Worm (Caenorhabditis elegans) whole organism, late embryonic: ENCODE data around the gene tpi-1.

Experiments
- C08G9.2 ChIP-seq: sonication (generic microtip); optimal IDR thresholded peaks from 2 replicates; lab custom pipeline; 2016; ENCODE audit warnings: mild to moderate bottlenecking, missing genetic modification characterization, moderate library complexity, missing compliant biosample characterization
- K02D7.2 ChIP-seq: sonication (generic microtip); optimal IDR thresholded peaks from 2 replicates; lab custom pipeline; 2017; ENCODE audit warnings: mild to moderate bottlenecking, missing genetic modification characterization, missing compliant biosample characterization
- K09A11.1 ChIP-seq: sonication (generic microtip); optimal IDR thresholded peaks from 2 replicates; lab custom pipeline; 2017; ENCODE audit warnings: antibody characterized with exemption, mild to moderate bottlenecking, missing genetic modification characterization, missing compliant biosample characterization; ENCODE audit not compliant: insufficient read depth
- ahr-1 ChIP-seq: sonication (generic microtip); optimal IDR thresholded peaks from 2 replicates; lab custom pipeline; 2016; ENCODE audit warnings: missing genetic modification characterization, missing compliant biosample characterization
- ama-1 ChIP-seq: fragments of 150-350 bp; optimal IDR thresholded peaks from 2 replicates; lab custom pipeline; 2014
- ceh-18 ChIP-seq: sonication (generic microtip); optimal IDR thresholded peaks from 2 replicates; lab custom pipeline; 2016; ENCODE audit warnings: missing genetic modification characterization, missing compliant biosample characterization
- ceh-19 ChIP-seq: fragments of 200-800 bp; sonication (Bioruptor generic); optimal IDR thresholded peaks from 2 replicates; lab custom pipeline; 2018; ENCODE audit warnings: mild to moderate bottlenecking, missing genetic modification characterization, missing compliant biosample characterization
- ceh-2 ChIP-seq: sonication (generic microtip); optimal IDR thresholded peaks from 2 replicates; lab custom pipeline; 2016; ENCODE audit warnings: missing genotype, missing genetic modification characterization, missing compliant biosample characterization
- ceh-31 ChIP-seq: sonication (generic microtip); optimal IDR thresholded peaks from 2 replicates; lab custom pipeline; 2016; ENCODE audit warnings: missing genetic modification characterization, missing compliant biosample characterization
- ceh-34 ChIP-seq: sonication (generic microtip); optimal IDR thresholded peaks from 2 replicates; lab custom pipeline; 2016; ENCODE audit warnings: mild to moderate bottlenecking, missing genetic modification characterization, missing compliant biosample characterization
- elt-2 ChIP-seq: sonication (generic microtip); optimal IDR thresholded peaks from 2 replicates; lab custom pipeline; 2016; ENCODE audit warnings: missing genetic modification reagents, missing genetic modification characterization, missing compliant biosample characterization
- elt-4 ChIP-seq: sonication (generic microtip); optimal IDR thresholded peaks from 2 replicates; lab custom pipeline; 2016; ENCODE audit warnings: missing genetic modification characterization, missing compliant biosample characterization
- eyg-1 ChIP-seq: sonication (generic microtip); optimal IDR thresholded peaks from 2 replicates; lab custom pipeline; 2016; ENCODE audit warnings: missing genotype, missing genetic modification characterization, missing compliant biosample characterization
- fkh-10 ChIP-seq: fragments of 150-350 bp; optimal IDR thresholded peaks from 2 replicates; lab custom pipeline; 2014; ENCODE audit warnings: missing biosample characterization, missing genetic modification reagents, missing genetic modification characterization
- hlh-13 ChIP-seq: fragments of 200-800 bp; sonication (Bioruptor generic); optimal IDR thresholded peaks from 2 replicates; lab custom pipeline; 2018; ENCODE audit warnings: mild to moderate bottlenecking, missing genetic modification characterization, missing compliant biosample characterization
- hlh-15 ChIP-seq: sonication (generic microtip); optimal IDR thresholded peaks from 2 replicates; lab custom pipeline; 2016; ENCODE audit warnings: missing genetic modification characterization, missing compliant biosample characterization
- hlh-8 ChIP-seq: sonication (generic microtip); optimal IDR thresholded peaks from 2 replicates; lab custom pipeline; 2016; ENCODE audit warnings: missing genotype, missing genetic modification characterization, missing compliant biosample characterization
- madf-2 ChIP-seq: sonication (generic microtip); optimal IDR thresholded peaks from 2 replicates; lab custom pipeline; 2017; ENCODE audit warnings: missing genetic modification characterization, missing compliant biosample characterization
- mec-3 ChIP-seq: sonication (generic microtip); optimal IDR thresholded peaks from 2 replicates; lab custom pipeline; 2016; ENCODE audit warnings: borderline replicate concordance, missing genetic modification characterization, missing compliant biosample characterization
- nfya-1 ChIP-seq: sonication (generic microtip); optimal IDR thresholded peaks from 2 replicates; lab custom pipeline; 2017; ENCODE audit warnings: missing genetic modification characterization, mild to moderate bottlenecking, missing compliant biosample characterization, antibody characterized with exemption, moderate library complexity
- nhr-232 ChIP-seq: sonication (generic microtip); optimal IDR thresholded peaks from 2 replicates; lab custom pipeline; 2016; ENCODE audit warnings: missing genetic modification characterization, missing compliant biosample characterization
- npax-4 ChIP-seq: sonication (generic microtip); optimal IDR thresholded peaks from 2 replicates; lab custom pipeline; 2016; ENCODE audit warnings: missing genetic modification characterization, missing compliant biosample characterization
- odd-2 ChIP-seq: sonication (generic microtip); optimal IDR thresholded peaks from 2 replicates; lab custom pipeline; 2017; ENCODE audit warnings: antibody characterized with exemption, mild to moderate bottlenecking, missing genetic modification characterization, missing compliant biosample characterization
- pag-3 ChIP-seq: sonication (generic microtip); optimal IDR thresholded peaks from 2 replicates; lab custom pipeline; 2016; ENCODE audit warnings: missing compliant biosample characterization, missing genetic modification characterization, borderline replicate concordance
- pax-1 ChIP-seq: fragments of 150-350 bp; optimal IDR thresholded peaks from 2 replicates; lab custom pipeline; 2014; ENCODE audit warnings: missing biosample characterization, missing genetic modification characterization
- ref-2 ChIP-seq: sonication (generic microtip); optimal IDR thresholded peaks from 2 replicates; lab custom pipeline; 2016; ENCODE audit warnings: missing genetic modification characterization, missing compliant biosample characterization
- rnt-1 ChIP-seq: sonication (generic microtip); optimal IDR thresholded peaks from 2 replicates; lab custom pipeline; 2016; ENCODE audit warnings: missing genetic modification characterization, missing compliant biosample characterization
- sdc-2 ChIP-seq: sonication (generic microtip); optimal IDR thresholded peaks from 2 replicates; lab custom pipeline; 2016; ENCODE audit warnings: missing genotype, missing genetic modification characterization, missing compliant biosample characterization
- sox-2 ChIP-seq: fragments of 200-800 bp; sonication (Bioruptor generic); IDR thresholded peaks from 2 replicates; pipeline ENCODE4 v1.3.6; 2022; ENCODE audit warnings: missing genetic modification reagents, missing genetic modification characterization, missing compliant biosample characterization
- syd-9 ChIP-seq: sonication (generic microtip); optimal IDR thresholded peaks from 2 replicates; lab custom pipeline; 2016; ENCODE audit warnings: mild to moderate bottlenecking, missing genetic modification characterization, moderate library complexity, missing compliant biosample characterization
- tbx-2 ChIP-seq: sonication (generic microtip); optimal IDR thresholded peaks from 2 replicates; lab custom pipeline; 2016; ENCODE audit warnings: missing genetic modification characterization, missing compliant biosample characterization
- tbx-7 ChIP-seq: sonication (generic microtip); optimal IDR thresholded peaks from 2 replicates; lab custom pipeline; 2016; ENCODE audit warnings: missing genotype, missing genetic modification characterization, missing compliant biosample characterization
- ttx-3 ChIP-seq: sonication (generic microtip); optimal IDR thresholded peaks from 2 replicates; lab custom pipeline; 2016; ENCODE audit warnings: missing genetic modification reagents, missing genetic modification characterization, missing compliant biosample characterization
- unc-3 ChIP-seq, 2 experiments: fragments of 200-800 bp in 1 of 2; sonication (Bioruptor generic) in 1 of 2; sonication (generic microtip) in 1 of 2; conservative IDR thresholded peaks in 1 of 2; optimal IDR thresholded peaks in 1 of 2; 2 replicates each; pipeline versions ENCODE4 v1.3.6 to Lab custom; 2016 to 2022; ENCODE audit warnings: missing compliant biosample characterization in 2 of 2, missing genetic modification characterization in 2 of 2, missing genetic modification reagents in 1 of 2
- unc-42 ChIP-seq: sonication (generic microtip); optimal IDR thresholded peaks from 2 replicates; lab custom pipeline; 2016; ENCODE audit warnings: missing genotype, missing genetic modification characterization, missing compliant biosample characterization
- unc-55 ChIP-seq: sonication (generic microtip); optimal IDR thresholded peaks from 2 replicates; lab custom pipeline; 2017; ENCODE audit warnings: missing biosample characterization, missing genetic modification reagents, missing genetic modification characterization
- zip-5 ChIP-seq: sonication (generic microtip); optimal IDR thresholded peaks from 2 replicates; lab custom pipeline; 2016; ENCODE audit warnings: missing genetic modification characterization, missing compliant biosample characterization

The tpi-1 gene

DNA sequence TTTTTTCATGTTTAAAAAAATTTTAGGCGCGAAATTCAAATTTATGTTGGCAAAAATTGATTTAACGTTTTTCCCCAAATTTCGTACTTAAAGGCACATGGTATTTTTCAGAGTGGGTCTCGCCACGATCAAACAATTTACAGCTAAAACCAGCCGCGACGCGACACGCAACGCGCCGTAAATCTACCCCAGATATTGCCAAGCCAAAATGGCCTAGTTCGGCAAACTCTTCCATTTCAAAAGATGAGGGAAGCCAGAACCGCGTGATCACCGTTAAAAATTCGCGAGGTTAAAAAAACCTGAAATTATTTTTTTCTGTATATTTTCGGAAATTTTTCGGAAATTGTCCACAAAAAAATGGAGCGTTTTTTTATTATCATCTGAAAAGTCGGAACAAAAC lies 20.9 kb upstream of the tpi-1 start:
- no peak for TF ChIP-seq odd-2 (tag; lab: Kevin White, UChicago)
- no peak for TF ChIP-seq ama-1 (lab: Kevin White, UChicago)
- no peak for TF ChIP-seq tbx-2 (tag; lab: Kevin White, UChicago)
- no peak for TF ChIP-seq sox-2 (GFP tag; lab: Robert Waterston, UW)
- TF ChIP-seq sdc-2 = no peak
- TF ChIP-seq ref-2 (tag; lab: Kevin White, UChicago) = no peak
- no peak for TF ChIP-seq elt-2 (tag; lab: Kevin White, UChicago)
- TF ChIP-seq ceh-2 = no peak
- TF ChIP-seq K02D7.2 (tag; lab: Kevin White, UChicago) = no peak
- TF ChIP-seq mec-3 = no peak
- no peak for TF ChIP-seq zip-5
- no peak for TF ChIP-seq eyg-1

DNA sequence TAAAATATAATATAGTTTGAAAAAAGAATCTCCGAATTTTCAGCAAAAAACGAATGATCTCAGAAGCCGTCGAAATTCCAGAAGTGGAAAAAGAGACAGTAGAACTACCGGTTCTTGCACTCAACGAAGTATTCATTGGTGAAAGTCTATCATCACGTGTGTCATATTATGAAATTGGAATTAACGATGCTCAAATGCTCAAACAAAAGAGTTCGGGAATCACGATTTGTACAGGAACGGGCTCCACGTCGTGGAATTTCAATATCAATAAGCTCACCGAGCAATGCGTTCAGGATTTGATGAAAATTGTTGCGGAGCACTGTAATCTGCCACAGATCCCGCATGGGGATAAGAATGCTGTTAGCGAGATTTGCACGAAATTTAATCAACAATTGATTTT lies 19.4 kb upstream of the tpi-1 start:
- TF ChIP-seq hlh-13 (GFP tag; lab: Kevin White, UChicago) = no peak
- TF ChIP-seq zip-5 = no peak
- no peak for TF ChIP-seq madf-2
- TF ChIP-seq ref-2 (tag; lab: Kevin White, UChicago) = no peak
- no peak for TF ChIP-seq pax-1 (tag; lab: Kevin White, UChicago)
- no peak for TF ChIP-seq K09A11.1
- no peak for TF ChIP-seq elt-2 (tag; lab: Kevin White, UChicago)
- no peak for TF ChIP-seq syd-9 (tag; lab: Kevin White, UChicago)
- TF ChIP-seq sdc-2 = no peak
- no peak for TF ChIP-seq sox-2 (GFP tag; lab: Robert Waterston, UW)
- no peak for TF ChIP-seq pag-3
- no peak for TF ChIP-seq ama-1 (lab: Kevin White, UChicago)
- no peak for TF ChIP-seq tbx-2 (tag; lab: Kevin White, UChicago)

DNA sequence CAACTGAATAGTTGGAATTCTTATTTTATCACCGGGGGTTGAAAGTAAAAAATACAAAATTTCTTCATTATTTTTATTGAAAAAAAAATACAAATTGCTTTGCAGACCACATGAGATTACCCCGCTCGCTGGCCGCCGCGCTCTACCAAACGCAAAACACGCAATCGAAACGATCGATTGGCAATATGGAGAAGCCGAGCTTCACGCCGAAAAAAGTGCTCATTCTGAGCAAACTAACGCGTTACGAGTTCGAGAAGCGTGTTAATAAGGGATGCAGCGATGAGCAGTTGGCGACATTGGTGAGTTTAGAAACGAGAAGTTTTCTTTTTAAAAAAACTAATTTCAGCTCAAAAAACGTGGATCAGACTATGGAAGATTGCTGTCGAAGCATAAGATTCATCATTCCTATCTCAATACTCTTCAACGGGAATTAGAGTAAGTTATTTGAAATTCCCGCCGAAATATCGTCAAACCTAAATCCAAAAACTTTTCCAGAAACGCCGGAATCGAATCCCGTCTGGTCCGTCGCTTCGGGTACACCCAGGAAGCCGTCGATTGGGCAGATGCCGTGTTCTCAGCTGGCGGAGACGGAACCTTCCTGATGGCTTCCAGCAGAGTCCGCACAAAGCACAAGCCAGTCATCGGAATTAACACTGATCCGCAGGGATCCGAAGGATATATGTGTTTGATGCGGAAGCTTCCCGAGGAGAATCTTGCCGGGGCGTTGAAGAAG lies 16.6 kb upstream of the tpi-1 start:
- TF ChIP-seq fkh-10 (GFP tag; lab: Kevin White, UChicago) = no peak

DNA sequence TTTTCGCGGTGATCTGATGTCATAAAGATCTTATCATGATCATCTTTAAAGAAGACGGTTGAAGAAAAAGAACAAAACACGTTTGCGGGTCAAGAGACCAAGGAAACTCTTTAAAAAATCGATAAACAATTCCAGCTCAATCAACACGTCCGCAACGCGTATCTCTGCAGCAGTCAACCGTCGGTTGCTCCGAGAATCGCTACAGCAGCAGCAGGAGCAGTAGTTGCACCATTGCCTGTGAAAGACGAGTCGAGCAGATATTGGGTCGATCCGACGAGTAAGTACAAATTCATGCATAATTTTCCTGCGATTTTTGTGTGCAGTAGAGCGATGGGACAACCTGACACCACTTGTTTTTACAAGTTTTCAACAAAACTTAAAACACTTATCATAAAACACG lies 15.6 kb upstream of the tpi-1 start:
- TF ChIP-seq ahr-1 (no peak), npax-4 (tag; lab: Kevin White, UChicago) (no peak), eyg-1 (no peak), nfya-1 (tag; lab: Kevin White, UChicago) (no peak), hlh-8 (tag; lab: Kevin White, UChicago) (no peak), hlh-15 (no peak), syd-9 (tag; lab: Kevin White, UChicago) (no peak), unc-55 (GFP tag; lab: Kevin White, UChicago) (no peak), ceh-18 (tag; lab: Kevin White, UChicago) (no peak), ttx-3 (tag; lab: Kevin White, UChicago) (no peak), mec-3 (no peak)

DNA sequence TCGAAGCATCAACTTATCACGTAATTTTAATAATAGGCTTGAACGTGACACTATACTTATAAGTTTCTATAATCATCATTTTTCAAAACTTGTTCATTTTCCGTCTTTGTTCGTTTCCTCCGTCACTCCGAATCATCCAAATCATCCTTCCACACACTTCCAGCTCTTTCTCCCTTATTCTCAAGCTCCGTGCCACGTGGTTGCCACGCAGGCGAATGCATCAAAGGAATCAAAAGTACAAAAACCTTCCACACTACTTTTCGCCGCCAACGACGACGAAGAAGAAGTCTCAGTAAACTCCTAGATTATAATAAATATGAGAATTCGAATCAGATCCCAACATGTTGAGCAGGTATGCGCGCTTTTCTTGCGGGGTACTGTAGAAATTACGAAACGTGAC lies 15.2 kb upstream of the tpi-1 start:
- no peak for TF ChIP-seq tbx-7 (tag; lab: Kevin White, UChicago)
- TF ChIP-seq ceh-19 (GFP tag; lab: Kevin White, UChicago) = no peak
- no peak for TF ChIP-seq unc-42 (tag; lab: Kevin White, UChicago)
- TF ChIP-seq unc-3 (GFP tag; conservative IDR thresholded peaks at IDR 0.05; lab: Robert Waterston, UW) = no peak
- TF ChIP-seq unc-3 (tag; optimal IDR thresholded peaks at IDR 0.05; lab: Kevin White, UChicago) = no peak
- no peak for TF ChIP-seq ceh-34 (tag; lab: Kevin White, UChicago)
- TF ChIP-seq nhr-232 (tag; lab: Kevin White, UChicago) = no peak
- TF ChIP-seq rnt-1 (tag; lab: Kevin White, UChicago) = no peak
- TF ChIP-seq tbx-2 (tag; lab: Kevin White, UChicago) = no peak
- no peak for TF ChIP-seq C08G9.2 (tag; lab: Kevin White, UChicago)
- no peak for TF ChIP-seq ceh-31 (tag; lab: Kevin White, UChicago)
- TF ChIP-seq ceh-18 (tag; lab: Kevin White, UChicago) = no peak
- no peak for TF ChIP-seq elt-4 (tag; lab: Kevin White, UChicago)
